Worm (Caenorhabditis elegans) whole organism, midembryonic: Measurements from ENCODE around the gene F53G2.13.

Experiments
- T22C8.4 ChIP-seq: fragments of 200-800 bp; sonication (Bioruptor generic); IDR thresholded peaks from 2 replicates; pipeline ENCODE4 v1.3.6; 2022; ENCODE audit warnings: missing genetic modification characterization, missing compliant biosample characterization
- cog-1 ChIP-seq: sonication (generic microtip); optimal IDR thresholded peaks from 2 replicates; lab custom pipeline; 2016; ENCODE audit warnings: missing genetic modification characterization, missing compliant biosample characterization
- flt-1 ChIP-seq: fragments of 200-800 bp; sonication (Bioruptor generic); IDR thresholded peaks from 2 replicates; pipeline ENCODE4 v1.3.6; 2022; ENCODE audit warnings: missing genetic modification characterization, missing compliant biosample characterization
- klf-2 ChIP-seq: fragments of 200-800 bp; sonication (Bioruptor generic); conservative IDR thresholded peaks from 2 replicates; pipeline ENCODE4 v1.3.6; 2022; ENCODE audit warnings: missing genetic modification reagents, missing genetic modification characterization, missing compliant biosample characterization
- med-1 ChIP-seq: sonication (generic microtip); optimal IDR thresholded peaks from 2 replicates; lab custom pipeline; 2017; ENCODE audit warnings: missing genetic modification characterization, mild to moderate bottlenecking, missing compliant biosample characterization, antibody characterized with exemption, missing genetic modification reagents; ENCODE audit not compliant: insufficient read depth
- ref-1 ChIP-seq: fragments of 200-800 bp; sonication (Bioruptor generic); conservative IDR thresholded peaks from 2 replicates; pipeline ENCODE4 v1.3.6; 2022; ENCODE audit warnings: missing genetic modification reagents, missing genetic modification characterization, missing compliant biosample characterization
- ztf-23 ChIP-seq: fragments of 200-800 bp; sonication (Bioruptor generic); IDR thresholded peaks from 2 replicates; pipeline ENCODE4 v1.3.6; 2022; ENCODE audit warnings: missing genetic modification reagents, missing genetic modification characterization, missing compliant biosample characterization
- ztf-29 ChIP-seq: fragments of 200-800 bp; sonication (Bioruptor generic); IDR thresholded peaks from 2 replicates; pipeline ENCODE4 v1.3.6; 2022; ENCODE audit warnings: missing genetic modification reagents, missing genetic modification characterization, missing compliant biosample characterization

ce11 chrII:2483507-2483906 lies at the start of gene F53G2.13:
- no peak for TF ChIP-seq flt-1
- no peak for TF ChIP-seq T22C8.4
- TF ChIP-seq ztf-29 (GFP tag; lab: Robert Waterston, UW) = no peak
- no peak for TF ChIP-seq med-1 (GFP tag; lab: Kevin White, UChicago)
- TF ChIP-seq ztf-23 (GFP tag; lab: Robert Waterston, UW) = no peak
- no peak for TF ChIP-seq cog-1 (tag; lab: Kevin White, UChicago)
- TF ChIP-seq ref-1 (GFP tag; lab: Robert Waterston, UW) = no peak
- no peak for TF ChIP-seq klf-2 (GFP tag; lab: Robert Waterston, UW)
